Fruit fly (Drosophila melanogaster) whole organism, pupa: ENCODE results near the gene CG10920.

Experiments used
- CG12605 ChIP-seq: fragments of 200-800 bp; sonication (Bioruptor generic); IDR thresholded peaks from 2 replicates; pipeline ENCODE4 v1.3.6; 2022; ENCODE audit warnings: missing biosample characterization, missing genetic modification characterization
- CG13204 ChIP-seq: fragments of 200-800 bp; sonication (Bioruptor generic); optimal IDR thresholded peaks from 2 replicates; lab custom pipeline; 2018; ENCODE audit warnings: missing biosample characterization, mild to moderate bottlenecking, missing genetic modification characterization, moderate library complexity
- CG15710 ChIP-seq: fragments of 200-800 bp; sonication (Bioruptor generic); optimal IDR thresholded peaks from 2 replicates; lab custom pipeline; 2018; ENCODE audit warnings: missing biosample characterization, mild to moderate bottlenecking, missing genetic modification characterization, moderate library complexity
- CG17806 ChIP-seq: fragments of 200-800 bp; sonication (Bioruptor generic); optimal IDR thresholded peaks from 2 replicates; lab custom pipeline; 2018; ENCODE audit warnings: missing biosample characterization, mild to moderate bottlenecking, missing genetic modification characterization, moderate library complexity
- CG34367 ChIP-seq: fragments of 200-800 bp; sonication (Bioruptor generic); optimal IDR thresholded peaks from 2 replicates; lab custom pipeline; 2018; ENCODE audit warnings: missing biosample characterization, mild to moderate bottlenecking, missing genetic modification characterization
- CG4496 ChIP-seq: fragments of 200-800 bp; sonication (Bioruptor generic); IDR thresholded peaks from 3 replicates; pipeline ENCODE4 v1.3.6; 2022; ENCODE audit warnings: missing biosample characterization, missing genetic modification characterization
- CG8159 ChIP-seq: fragments of 200-800 bp; sonication (Bioruptor generic); optimal IDR thresholded peaks from 3 replicates; lab custom pipeline; 2018; ENCODE audit warnings: missing biosample characterization, mild to moderate bottlenecking, missing genetic modification characterization, moderate library complexity
- D1 ChIP-seq: fragments of 200-800 bp; sonication (Bioruptor generic); optimal IDR thresholded peaks from 2 replicates; lab custom pipeline; 2018; ENCODE audit warnings: missing biosample characterization, mild to moderate bottlenecking, missing genetic modification characterization, moderate library complexity
- Ets98B ChIP-seq: fragments of 200-800 bp; sonication (Bioruptor generic); IDR thresholded peaks from 2 replicates; pipeline ENCODE4 v1.3.6; 2022; ENCODE audit warnings: missing biosample characterization, missing genetic modification characterization
- Pif1B ChIP-seq: fragments of 200-800 bp; sonication (Bioruptor generic); optimal IDR thresholded peaks from 3 replicates; lab custom pipeline; 2016; ENCODE audit warnings: missing biosample characterization, missing genetic modification characterization
- rn ChIP-seq: fragments of 200-800 bp; sonication (Bioruptor generic); IDR thresholded peaks from 2 replicates; pipeline ENCODE4 v1.3.6; 2022; ENCODE audit warnings: missing biosample characterization, missing genetic modification characterization

- no peak for TF ChIP-seq CG4496 (GFP tag; lab: Robert Waterston, UW)
- no peak for TF ChIP-seq Ets98B (GFP tag; lab: Robert Waterston, UW)
- TF ChIP-seq CG17806 (tag; lab: Kevin White, UChicago), result no peak
- no peak for TF ChIP-seq CG13204 (GFP tag; lab: Kevin White, UChicago)
- TF ChIP-seq CG15710 (tag; lab: Kevin White, UChicago), result no peak
- TF ChIP-seq Pif1B (GFP tag; lab: Kevin White, UChicago), result no peak
- TF ChIP-seq D1, result no peak
- no peak for TF ChIP-seq CG12605 (GFP tag; lab: Robert Waterston, UW)
- TF ChIP-seq CG34367, result no peak
- no peak for TF ChIP-seq CG8159
- TF ChIP-seq rn, result no peak
Observed at dm6 chrX:7881579-7881978, 27.5 kb upstream of the CG10920 start, which contains the start of gene Ir7e.
